Fruit fly (Drosophila melanogaster): Measurements from ENCODE around the gene Spn28Da.

Spn28Da gene

DNA sequence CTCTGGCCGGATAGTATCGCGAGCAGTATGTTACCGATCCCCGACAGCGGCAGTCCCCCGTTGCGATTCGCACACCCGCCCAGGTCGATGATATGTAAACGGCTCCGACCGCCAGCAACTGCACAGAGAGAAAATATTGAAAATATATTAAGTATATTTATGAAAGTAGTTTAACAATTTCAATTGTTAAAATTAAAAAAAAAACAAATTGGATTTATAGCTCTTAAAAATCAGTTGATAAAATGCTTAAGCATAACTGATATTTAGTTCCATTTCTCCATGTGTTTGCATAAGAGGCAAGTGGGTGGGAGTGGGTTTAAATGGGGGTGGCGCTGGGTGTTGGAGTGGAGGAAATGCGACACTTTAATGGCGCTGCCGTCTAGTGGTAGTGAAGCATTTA, 39.5 kb downstream of the Spn28Da start (continued):
- no peak for TF ChIP-seq dmrt11E (tag; optimal IDR thresholded peaks at IDR 0.05)
- TF ChIP-seq sr (GFP tag; IDR thresholded peaks at IDR 0.05) = no peak
- peak; percentile 3 for TF ChIP-seq Ssrp (tag; optimal IDR thresholded peaks at IDR 0.05)
- no peak for TF ChIP-seq YL-1 (GFP tag; optimal IDR thresholded peaks at IDR 0.05)
- no peak for TF ChIP-seq Oaz (GFP tag; IDR thresholded peaks at IDR 0.05)
- peak; percentile 39; the same call in 1 of the 2 replicates for TF ChIP-seq ap (GFP tag; IDR thresholded peaks at IDR 0.05)
- TF ChIP-seq CG9817 (tag; optimal IDR thresholded peaks at IDR 0.05) = peak; percentile 23
- no peak for TF ChIP-seq bcd (GFP tag; optimal IDR thresholded peaks at IDR 0.05)
- peak; percentile 0 for TF ChIP-seq Sox100B (GFP tag; optimal IDR thresholded peaks at IDR 0.05)
- TF ChIP-seq CG32767 (GFP tag; IDR thresholded peaks at IDR 0.05) = no peak
- TF ChIP-seq CG18599 (GFP tag; optimal IDR thresholded peaks at IDR 0.05) = peak; percentile 65
- TF ChIP-seq so (GFP tag; IDR thresholded peaks at IDR 0.05) = 0 out of 3 replicates have a peak, but pooled peaks have one; percentile 50
- TF ChIP-seq crp (GFP tag; optimal IDR thresholded peaks at IDR 0.05) = no peak
- TF ChIP-seq nerfin-2 (GFP tag; IDR thresholded peaks at IDR 0.05; ENCODE audit: partially characterized antibody) = no peak
- peak; percentile 10 for TF ChIP-seq ind (GFP tag; optimal IDR thresholded peaks at IDR 0.05)
- TF ChIP-seq Hmr (GFP tag; optimal IDR thresholded peaks at IDR 0.05) = peak; percentile 9
- no peak for TF ChIP-seq Max (GFP tag; optimal IDR thresholded peaks at IDR 0.05)
- TF ChIP-seq E2f2 (GFP tag; IDR thresholded peaks at IDR 0.05) = 0 out of 2 replicates have a peak, but pooled peaks have one; percentile 8
- TF ChIP-seq Drgx (GFP tag; IDR thresholded peaks at IDR 0.05) = peak; percentile 20; the same call in 1 of the 2 replicates
- TF ChIP-seq odd (GFP tag; optimal IDR thresholded peaks at IDR 0.05) = no peak
- no peak for TF ChIP-seq luna (GFP tag; optimal IDR thresholded peaks at IDR 0.05)
- no peak for TF ChIP-seq p53 (GFP tag; optimal IDR thresholded peaks at IDR 0.05)
- TF ChIP-seq CG13424 (tag; optimal IDR thresholded peaks at IDR 0.05) = peak; percentile 32
- peak; percentile 47 for TF ChIP-seq CG7839 (tag; optimal IDR thresholded peaks at IDR 0.05)
- TF ChIP-seq CG11456 (GFP tag; IDR thresholded peaks at IDR 0.05) = no peak
- no peak for TF ChIP-seq jigr1 (GFP tag; IDR thresholded peaks at IDR 0.05)
- TF ChIP-seq Dbx (GFP tag; IDR thresholded peaks at IDR 0.05) = peak; percentile 64; the same call in 2 of the 3 replicates
- no peak for TF ChIP-seq CG17802 (tag; optimal IDR thresholded peaks at IDR 0.05)
- TF ChIP-seq pzg (GFP tag; optimal IDR thresholded peaks at IDR 0.05) = no peak
- peak; percentile 57 for TF ChIP-seq HLH3B (GFP tag; IDR thresholded peaks at IDR 0.05)
- no peak for TF ChIP-seq cato (GFP tag; optimal IDR thresholded peaks at IDR 0.05; ENCODE audit: borderline replicate concordance)
- no peak for TF ChIP-seq nom (GFP tag; optimal IDR thresholded peaks at IDR 0.05)
- peak; percentile 2 for TF ChIP-seq caup (GFP tag; optimal IDR thresholded peaks at IDR 0.05; ENCODE audit: severe bottlenecking)
- TF ChIP-seq CG30403 (GFP tag; optimal IDR thresholded peaks at IDR 0.05) = no peak
- TF ChIP-seq tgo (GFP tag; IDR thresholded peaks at IDR 0.05) = peak; percentile 47; the same call in 2 of the 3 replicates
- TF ChIP-seq Hr51 (GFP tag; optimal IDR thresholded peaks at IDR 0.05) = peak in 1 of 2 experiments; percentile 45
- peak; percentile 59 for TF ChIP-seq Fer1 (GFP tag; optimal IDR thresholded peaks at IDR 0.05)
- peak; percentile 61 for TF ChIP-seq lab (GFP tag; optimal IDR thresholded peaks at IDR 0.05)
- TF ChIP-seq CG9609 (GFP tag; optimal IDR thresholded peaks at IDR 0.05) = no peak
- TF ChIP-seq Optix (GFP tag; IDR thresholded peaks at IDR 0.05) = no peak
- peak; percentile 10 for TF ChIP-seq CG17385 (GFP tag; optimal IDR thresholded peaks at IDR 0.05)
- TF ChIP-seq ci (GFP tag; IDR thresholded peaks at IDR 0.05) = peak; percentile 63; the same call in 1 of the 3 replicates
- TF ChIP-seq Lpt (GFP tag; optimal IDR thresholded peaks at IDR 0.05) = no peak
- TF ChIP-seq Atf6 (GFP tag; IDR thresholded peaks at IDR 0.05) = no peak
- TF ChIP-seq CG31388 (GFP tag; optimal IDR thresholded peaks at IDR 0.05) = no peak
- TF ChIP-seq NC2β (GFP tag; optimal IDR thresholded peaks at IDR 0.05) = no peak
- peak; percentile 54 for TF ChIP-seq Sox102F (GFP tag; optimal IDR thresholded peaks at IDR 0.05)
- TF ChIP-seq phol (tag; optimal IDR thresholded peaks at IDR 0.05) = peak; percentile 4
- TF ChIP-seq CG32772 (GFP tag; IDR thresholded peaks at IDR 0.05) = 0 out of 2 replicates have a peak, but pooled peaks have one; percentile 19
- peak; percentile 39 for TF ChIP-seq PHDP (tag; optimal IDR thresholded peaks at IDR 0.05)

Measured in whole organism, embryonic.